Fruit fly (Drosophila melanogaster): ENCODE data around the gene Cog4.

Cog4 gene

dm6 chr2L:10442048-10442790 is 46.2 kb downstream of the Cog4 start, which contains the start of gene loh (continued):
- TF ChIP-seq CG8089 (GFP tag; optimal IDR thresholded peaks at IDR 0.05): no peak
- no peak for TF ChIP-seq Atf3 (GFP tag; optimal IDR thresholded peaks at IDR 0.05)
- TF ChIP-seq sqz (GFP tag; optimal IDR thresholded peaks at IDR 0.05): no peak
- TF ChIP-seq chm (GFP tag; IDR thresholded peaks at IDR 0.05): no peak
- TF ChIP-seq sc (optimal IDR thresholded peaks at IDR 0.05): no peak
- peak; percentile 44 for TF ChIP-seq sc (GFP tag; optimal IDR thresholded peaks at IDR 0.05)
- TF ChIP-seq slou (GFP tag; optimal IDR thresholded peaks at IDR 0.05): no peak
- no peak for TF ChIP-seq eyg (GFP tag; optimal IDR thresholded peaks at IDR 0.05)
- TF ChIP-seq CG15479 (GFP tag; optimal IDR thresholded peaks at IDR 0.05): no peak
- TF ChIP-seq CG17385 (GFP tag; optimal IDR thresholded peaks at IDR 0.05): peak; percentile 65
- TF ChIP-seq bsh (GFP tag; optimal IDR thresholded peaks at IDR 0.05): peak in 1 of 2 experiments; percentile 63
- no peak for TF ChIP-seq CG11456 (GFP tag; IDR thresholded peaks at IDR 0.05)
- TF ChIP-seq sens-2 (GFP tag; IDR thresholded peaks at IDR 0.05): no peak
- TF ChIP-seq Drgx (GFP tag; IDR thresholded peaks at IDR 0.05): no peak
- TF ChIP-seq crol (GFP tag; IDR thresholded peaks at IDR 0.05): peak; percentile 77; the same call in 1 of the 2 replicates
- TF ChIP-seq stc (GFP tag; IDR thresholded peaks at IDR 0.05): 0 out of 2 replicates have a peak, but pooled peaks have one; percentile 39
- peak; percentile 43 for TF ChIP-seq CG15269 (tag; optimal IDR thresholded peaks at IDR 0.05)
- TF ChIP-seq CG33557 (GFP tag; optimal IDR thresholded peaks at IDR 0.05): no peak
- TF ChIP-seq CG4617 (GFP tag; optimal IDR thresholded peaks at IDR 0.05; ENCODE audit: borderline replicate concordance): no peak
- TF ChIP-seq B-H1 (GFP tag; IDR thresholded peaks at IDR 0.05): no peak
- no peak; the same call in 1 of the 2 replicates for TF ChIP-seq CG32772 (GFP tag; IDR thresholded peaks at IDR 0.05)
- TF ChIP-seq CG12659 (GFP tag; optimal IDR thresholded peaks at IDR 0.05): peak; percentile 63
- TF ChIP-seq z (GFP tag; IDR thresholded peaks at IDR 0.05): 0 out of 3 replicates have a peak, but pooled peaks have one; percentile 12
- TF ChIP-seq Poxn (GFP tag; IDR thresholded peaks at IDR 0.05): no peak
- TF ChIP-seq CG4424 (GFP tag; optimal IDR thresholded peaks at IDR 0.05): peak; percentile 64
- no peak for TF ChIP-seq Stat92E (GFP tag; optimal IDR thresholded peaks at IDR 0.05)
- no peak for TF ChIP-seq MBD-R2 (GFP tag; IDR thresholded peaks at IDR 0.05)
- TF ChIP-seq CG7357 (GFP tag; IDR thresholded peaks at IDR 0.05): no peak
- TF ChIP-seq ac (GFP tag; optimal IDR thresholded peaks at IDR 0.05): no peak
- TF ChIP-seq chinmo (GFP tag; IDR thresholded peaks at IDR 0.05; ENCODE audit: partially characterized antibody): 0 out of 4 replicates have a peak, but pooled peaks have one; percentile 19
- TF ChIP-seq zen2 (GFP tag; IDR thresholded peaks at IDR 0.05; ENCODE audit: partially characterized antibody): no peak
- peak; percentile 76 for TF ChIP-seq CG9437 (GFP tag; optimal IDR thresholded peaks at IDR 0.05)
- TF ChIP-seq Scr (GFP tag; IDR thresholded peaks at IDR 0.05; ENCODE audit: partially characterized antibody): no peak
- TF ChIP-seq Sox102F (GFP tag; optimal IDR thresholded peaks at IDR 0.05): no peak
- TF ChIP-seq D19B (GFP tag; optimal IDR thresholded peaks at IDR 0.05): peak; percentile 36
- TF ChIP-seq bowl (GFP tag; IDR thresholded peaks at IDR 0.05): no peak
- no peak for TF ChIP-seq slbo (GFP tag; IDR thresholded peaks at IDR 0.05)
- 0 out of 2 replicates have a peak, but pooled peaks have one; percentile 24 for TF ChIP-seq CG1024 (GFP tag; IDR thresholded peaks at IDR 0.05)
- peak; percentile 52 for TF ChIP-seq CG17359 (tag; optimal IDR thresholded peaks at IDR 0.05)
- no peak for TF ChIP-seq psq (GFP tag; optimal IDR thresholded peaks at IDR 0.05)
- no peak for TF ChIP-seq nerfin-1 (tag; optimal IDR thresholded peaks at IDR 0.05)
- TF ChIP-seq CG13624 (GFP tag; optimal IDR thresholded peaks at IDR 0.05): no peak
- no peak for TF ChIP-seq oc (tag; optimal IDR thresholded peaks at IDR 0.05)
- TF ChIP-seq CG30403 (GFP tag; optimal IDR thresholded peaks at IDR 0.05): peak; percentile 62
- peak; percentile 10 for TF ChIP-seq CG15696 (tag; optimal IDR thresholded peaks at IDR 0.05)
- TF ChIP-seq CG7556 (GFP tag; optimal IDR thresholded peaks at IDR 0.05): peak; percentile 84
- TF ChIP-seq CG3281 (GFP tag; optimal IDR thresholded peaks at IDR 0.05): peak; percentile 50
- peak; percentile 35 for TF ChIP-seq dmrt11E (tag; optimal IDR thresholded peaks at IDR 0.05)
- no peak for TF ChIP-seq CG13894 (tag; optimal IDR thresholded peaks at IDR 0.05)

Data from whole organism, embryonic.